Fruit fly (Drosophila melanogaster) S2 (cell line): Measurements from ENCODE around the gene CaMKI.

ENCODE experiments used
- CG8478 ChIP-seq: fragments of >200 bp; optimal IDR thresholded peaks from 2 replicates; lab custom pipeline; 2018
- CTCF ChIP-seq, 2 experiments: fragments of >200 bp; optimal IDR thresholded peaks; 2 replicates each; lab custom pipeline; 2018

dm6 chr4:497724-498123 is 52.4 kb downstream of the CaMKI start:
- TF ChIP-seq CG8478 (lab: Kevin White, UChicago) (no peak), CTCF (optimal IDR thresholded peaks at IDR 0.05; lab: Kevin White, UChicago) (no peak)
